Worm (Caenorhabditis elegans): ENCODE data around the gene Y116A8C.3.

DNA sequence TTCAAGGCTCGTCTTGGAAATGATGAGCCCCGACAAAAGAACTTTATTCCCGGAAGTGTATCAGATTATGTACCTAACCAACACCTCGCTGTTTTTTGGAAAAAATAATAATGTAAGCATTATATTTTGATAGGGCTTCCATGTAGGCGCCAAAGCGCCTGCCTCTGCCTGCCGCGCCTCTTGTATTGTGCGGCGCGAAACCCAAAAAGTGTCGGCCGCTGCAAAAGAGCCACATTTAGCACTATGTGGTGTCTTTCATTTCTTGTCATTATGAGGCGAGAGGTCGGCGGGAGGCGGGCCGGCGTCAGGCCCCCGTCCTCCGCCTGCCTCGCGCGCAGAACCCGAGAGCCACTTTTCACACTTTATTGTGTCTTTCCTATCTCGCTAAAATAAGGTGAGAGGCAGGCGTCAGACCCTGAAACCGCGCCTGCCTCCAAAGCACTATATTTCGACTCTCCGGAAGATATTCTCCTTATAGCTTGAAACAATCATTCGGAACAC lies 9.6 kb downstream of the Y116A8C.3 start:
- no peak for TF ChIP-seq ref-1 (GFP tag; conservative IDR thresholded peaks at IDR 0.05)
- no peak for TF ChIP-seq flt-1 (GFP tag; IDR thresholded peaks at IDR 0.05)
- no peak for TF ChIP-seq med-1 (GFP tag; optimal IDR thresholded peaks at IDR 0.05; ENCODE audit: insufficient read depth)
- no peak for TF ChIP-seq tab-1 (GFP tag; IDR thresholded peaks at IDR 0.05)
- TF ChIP-seq ztf-29 (GFP tag; IDR thresholded peaks at IDR 0.05): no peak
- no peak for TF ChIP-seq T22C8.4 (GFP tag; IDR thresholded peaks at IDR 0.05)
- TF ChIP-seq cog-1 (tag; optimal IDR thresholded peaks at IDR 0.05): no peak
- TF ChIP-seq ztf-23 (GFP tag; IDR thresholded peaks at IDR 0.05): no peak

Measured in whole organism, midembryonic.